In genomic region chrX:2581793-2582503, dm6 we compare ENCODE assay signal across 2 fruit fly cellular contexts.
A peak's percentile ranks its signal among the peaks of the same experiment; 100 is the strongest.
TF ChIP-seq lines count a peak whose summit lies in the region.

No protein-coding gene starts in this region.

TF ChIP-seq in whole organism, embryonic, 481 proteins besides CTCF, POLR2A, EP300 and RAD21 (continued from another document and continues in another):
- TF ChIP-seq lov (optimal IDR thresholded peaks at IDR 0.05; lab: Kevin White, UChicago) (no peak), lov (GFP tag; IDR thresholded peaks at IDR 0.05; lab: Robert Waterston, UW) (no peak), CG7928 (GFP tag; optimal IDR thresholded peaks at IDR 0.05; lab: Kevin White, UChicago) (peak; percentile 8), CG8089 (GFP tag; optimal IDR thresholded peaks at IDR 0.05; lab: Kevin White, UChicago) (peak; percentile 42), esg (GFP tag; conservative IDR thresholded peaks at IDR 0.05; lab: Robert Waterston, UW) (peak; percentile 79), Hr3 (GFP tag; optimal IDR thresholded peaks at IDR 0.05; lab: Kevin White, UChicago) (peak; percentile 58), toy (GFP tag; IDR thresholded peaks at IDR 0.05; lab: Robert Waterston, UW) (no peak), sima (GFP tag; optimal IDR thresholded peaks at IDR 0.05; lab: Kevin White, UChicago) (no peak), pzg (GFP tag; optimal IDR thresholded peaks at IDR 0.05; lab: Kevin White, UChicago) (peak; percentile 13), Nf-YB (GFP tag; optimal IDR thresholded peaks at IDR 0.05; lab: Kevin White, UChicago) (peak; percentile 39), Pdp1 (GFP tag; optimal IDR thresholded peaks at IDR 0.05; lab: Kevin White, UChicago) (peak; percentile 68 to 75), Hr51 (GFP tag; optimal IDR thresholded peaks at IDR 0.05; lab: Kevin White, UChicago) (peak; percentile 40 to 74), CG7987 (GFP tag; optimal IDR thresholded peaks at IDR 0.05; lab: Kevin White, UChicago) (peak; percentile 4), CG15696 (tag; optimal IDR thresholded peaks at IDR 0.05; lab: Kevin White, UChicago) (no peak), CG8924 (tag; optimal IDR thresholded peaks at IDR 0.05; lab: Kevin White, UChicago) (peak; percentile 68), gcm2 (GFP tag; optimal IDR thresholded peaks at IDR 0.05; lab: Kevin White, UChicago) (peak; percentile 52), CG10209 (GFP tag; optimal IDR thresholded peaks at IDR 0.05; lab: Kevin White, UChicago) (peak; percentile 73), CG14014 (GFP tag; IDR thresholded peaks at IDR 0.05; lab: Robert Waterston, UW) (peak; percentile 90), CG9609 (GFP tag; optimal IDR thresholded peaks at IDR 0.05; lab: Kevin White, UChicago) (peak; percentile 74), Chrac-16 (GFP tag; optimal IDR thresholded peaks at IDR 0.05; lab: Kevin White, UChicago) (peak; percentile 60), CG2202 (tag; optimal IDR thresholded peaks at IDR 0.05; lab: Kevin White, UChicago) (no peak), CG11695 (GFP tag; IDR thresholded peaks at IDR 0.05; lab: Robert Waterston, UW) (peak; percentile 81; the same call in 2 of the 3 replicates), Dfd (GFP tag; optimal IDR thresholded peaks at IDR 0.05; lab: Kevin White, UChicago) (no peak), CG31441 (GFP tag; IDR thresholded peaks at IDR 0.05; lab: Robert Waterston, UW) (peak; percentile 67), CG30020 (tag; optimal IDR thresholded peaks at IDR 0.05; lab: Kevin White, UChicago) (no peak), en (GFP tag; optimal IDR thresholded peaks at IDR 0.05; lab: Kevin White, UChicago) (peak; percentile 68), Adf1 (GFP tag; IDR thresholded peaks at IDR 0.05; lab: Robert Waterston, UW) (peak; percentile 62), fd3F (GFP tag; optimal IDR thresholded peaks at IDR 0.05; lab: Kevin White, UChicago) (peak; percentile 58), scrt (GFP tag; optimal IDR thresholded peaks at IDR 0.05; lab: Kevin White, UChicago) (peak; percentile 94), CG31388 (GFP tag; optimal IDR thresholded peaks at IDR 0.05; lab: Kevin White, UChicago) (peak; percentile 38), CG12104 (GFP tag; optimal IDR thresholded peaks at IDR 0.05; lab: Kevin White, UChicago) (peak; percentile 15), gt (GFP tag; IDR thresholded peaks at IDR 0.05; lab: Robert Waterston, UW) (no peak), CG9437 (GFP tag; optimal IDR thresholded peaks at IDR 0.05; lab: Kevin White, UChicago) (peak; percentile 32), CG1832 (GFP tag; optimal IDR thresholded peaks at IDR 0.05; lab: Kevin White, UChicago) (no peak), pho (GFP tag; optimal IDR thresholded peaks at IDR 0.05; lab: Kevin White, UChicago) (peak; percentile 80), CG9876 (GFP tag; optimal IDR thresholded peaks at IDR 0.05; lab: Kevin White, UChicago) (peak; percentile 31), lola (GFP tag; optimal IDR thresholded peaks at IDR 0.05; lab: Kevin White, UChicago) (no peak), cwo (GFP tag; optimal IDR thresholded peaks at IDR 0.05; lab: Kevin White, UChicago) (peak; percentile 78), CG3847 (GFP tag; IDR thresholded peaks at IDR 0.05; lab: Robert Waterston, UW) (peak; percentile 77), HLH54F (GFP tag; optimal IDR thresholded peaks at IDR 0.05; lab: Kevin White, UChicago) (peak; percentile 83), CG2199 (GFP tag; IDR thresholded peaks at IDR 0.05; lab: Robert Waterston, UW) (no peak), CG33557 (GFP tag; optimal IDR thresholded peaks at IDR 0.05; lab: Kevin White, UChicago) (no peak), insv (GFP tag; optimal IDR thresholded peaks at IDR 0.05; lab: Kevin White, UChicago) (no peak), sisA (GFP tag; IDR thresholded peaks at IDR 0.05; lab: Robert Waterston, UW) (peak; percentile 77), CG16813 (GFP tag; IDR thresholded peaks at IDR 0.05; lab: Robert Waterston, UW; ENCODE audit: partially characterized antibody) (no peak), crp (GFP tag; optimal IDR thresholded peaks at IDR 0.05; lab: Kevin White, UChicago) (peak in 1 of 2 experiments; percentile 20), nau (GFP tag; optimal IDR thresholded peaks at IDR 0.05; lab: Kevin White, UChicago) (peak; percentile 65), luna (GFP tag; optimal IDR thresholded peaks at IDR 0.05; lab: Kevin White, UChicago) (peak; percentile 57), trh (GFP tag; optimal IDR thresholded peaks at IDR 0.05; lab: Kevin White, UChicago) (peak; percentile 43), Atf3 (GFP tag; optimal IDR thresholded peaks at IDR 0.05; lab: Kevin White, UChicago) (peak; percentile 42), disco-r (GFP tag; optimal IDR thresholded peaks at IDR 0.05; lab: Kevin White, UChicago) (peak; percentile 8), tll (GFP tag; optimal IDR thresholded peaks at IDR 0.05; lab: Kevin White, UChicago) (no peak), Asciz (GFP tag; optimal IDR thresholded peaks at IDR 0.05; lab: Kevin White, UChicago) (peak; percentile 32), danr (GFP tag; IDR thresholded peaks at IDR 0.05; lab: Robert Waterston, UW) (no peak), CG30431 (GFP tag; optimal IDR thresholded peaks at IDR 0.05; lab: Kevin White, UChicago) (peak; percentile 49), Hey (tag; optimal IDR thresholded peaks at IDR 0.05; lab: Kevin White, UChicago) (no peak), zen (tag; optimal IDR thresholded peaks at IDR 0.05; lab: Kevin White, UChicago) (no peak), Dref (GFP tag; IDR thresholded peaks at IDR 0.05; lab: Robert Waterston, UW) (no peak), CG32772 (GFP tag; IDR thresholded peaks at IDR 0.05; lab: Robert Waterston, UW) (peak; percentile 70), CG17912 (GFP tag; optimal IDR thresholded peaks at IDR 0.05; lab: Kevin White, UChicago) (no peak), Lpt (GFP tag; optimal IDR thresholded peaks at IDR 0.05; lab: Kevin White, UChicago) (no peak), CoRest (tag; optimal IDR thresholded peaks at IDR 0.05; lab: Kevin White, UChicago) (peak; percentile 52), amos (GFP tag; IDR thresholded peaks at IDR 0.05; lab: Robert Waterston, UW; ENCODE audit: partially characterized antibody) (no peak), slbo (GFP tag; IDR thresholded peaks at IDR 0.05; lab: Robert Waterston, UW) (peak; percentile 89), usp (GFP tag; optimal IDR thresholded peaks at IDR 0.05; lab: Kevin White, UChicago) (no peak), gro (GFP tag; optimal IDR thresholded peaks at IDR 0.05; lab: Kevin White, UChicago) (peak; percentile 67), stwl (tag; optimal IDR thresholded peaks at IDR 0.05; lab: Kevin White, UChicago) (no peak), twi (tag; optimal IDR thresholded peaks at IDR 0.05; lab: Kevin White, UChicago) (no peak)

TF ChIP-seq in whole organism, prepupa, 60 proteins besides CTCF, POLR2A, EP300 and RAD21 (continued from another document):
- TF ChIP-seq lz (GFP tag; optimal IDR thresholded peaks at IDR 0.05; lab: Kevin White, UChicago): peak; percentile 15
- TF ChIP-seq topi (GFP tag; optimal IDR thresholded peaks at IDR 0.05; lab: Kevin White, UChicago): peak; percentile 19
- peak; percentile 47 for TF ChIP-seq CG11294 (GFP tag; IDR thresholded peaks at IDR 0.05; lab: Robert Waterston, UW)
- TF ChIP-seq CG6854 (GFP tag; optimal IDR thresholded peaks at IDR 0.05; lab: Kevin White, UChicago): no peak
- no peak for TF ChIP-seq fd59A (GFP tag; optimal IDR thresholded peaks at IDR 0.05; lab: Kevin White, UChicago)
- TF ChIP-seq Hr39 (GFP tag; optimal IDR thresholded peaks at IDR 0.05; lab: Kevin White, UChicago): peak; percentile 23
- peak; percentile 15 for TF ChIP-seq CG4318 (GFP tag; optimal IDR thresholded peaks at IDR 0.05; lab: Kevin White, UChicago)
- TF ChIP-seq salr (GFP tag; optimal IDR thresholded peaks at IDR 0.05; lab: Kevin White, UChicago): no peak
- TF ChIP-seq CG6276 (GFP tag; optimal IDR thresholded peaks at IDR 0.05; lab: Kevin White, UChicago): peak; percentile 10
- peak; percentile 68 for TF ChIP-seq eg (GFP tag; IDR thresholded peaks at IDR 0.05; lab: Robert Waterston, UW)
- TF ChIP-seq CG15336 (GFP tag; IDR thresholded peaks at IDR 0.05; lab: Robert Waterston, UW): 0 out of 2 replicates have a peak, but pooled peaks have one; percentile 28
- TF ChIP-seq OdsH (GFP tag; optimal IDR thresholded peaks at IDR 0.05; lab: Kevin White, UChicago): peak; percentile 45
- peak; percentile 3 for TF ChIP-seq cyc (GFP tag; optimal IDR thresholded peaks at IDR 0.05; lab: Kevin White, UChicago)
- peak; percentile 50 for TF ChIP-seq Gug (GFP tag; IDR thresholded peaks at IDR 0.05; lab: Robert Waterston, UW)
- TF ChIP-seq Sox102F (GFP tag; optimal IDR thresholded peaks at IDR 0.05; lab: Kevin White, UChicago): no peak
- no peak for TF ChIP-seq CG6792 (GFP tag; optimal IDR thresholded peaks at IDR 0.05; lab: Kevin White, UChicago)
- TF ChIP-seq Sox14 (GFP tag; optimal IDR thresholded peaks at IDR 0.05; lab: Kevin White, UChicago): no peak
- no peak for TF ChIP-seq Ets96B (tag; optimal IDR thresholded peaks at IDR 0.05; lab: Kevin White, UChicago)
- TF ChIP-seq CG32006 (GFP tag; optimal IDR thresholded peaks at IDR 0.05; lab: Kevin White, UChicago): peak; percentile 58
- no peak for TF ChIP-seq Hr38 (GFP tag; optimal IDR thresholded peaks at IDR 0.05; lab: Kevin White, UChicago)
- TF ChIP-seq Met (GFP tag; optimal IDR thresholded peaks at IDR 0.05; lab: Kevin White, UChicago): peak; percentile 28
- no peak for TF ChIP-seq CG3032 (tag; optimal IDR thresholded peaks at IDR 0.05; lab: Kevin White, UChicago)
- peak; percentile 9 for TF ChIP-seq CG3919 (GFP tag; optimal IDR thresholded peaks at IDR 0.05; lab: Kevin White, UChicago)
- TF ChIP-seq Hr4 (GFP tag; optimal IDR thresholded peaks at IDR 0.05; lab: Kevin White, UChicago): peak; percentile 53
